Worm (Caenorhabditis elegans): ENCODE data around the gene vps-15.

Gene vps-15

DNA sequence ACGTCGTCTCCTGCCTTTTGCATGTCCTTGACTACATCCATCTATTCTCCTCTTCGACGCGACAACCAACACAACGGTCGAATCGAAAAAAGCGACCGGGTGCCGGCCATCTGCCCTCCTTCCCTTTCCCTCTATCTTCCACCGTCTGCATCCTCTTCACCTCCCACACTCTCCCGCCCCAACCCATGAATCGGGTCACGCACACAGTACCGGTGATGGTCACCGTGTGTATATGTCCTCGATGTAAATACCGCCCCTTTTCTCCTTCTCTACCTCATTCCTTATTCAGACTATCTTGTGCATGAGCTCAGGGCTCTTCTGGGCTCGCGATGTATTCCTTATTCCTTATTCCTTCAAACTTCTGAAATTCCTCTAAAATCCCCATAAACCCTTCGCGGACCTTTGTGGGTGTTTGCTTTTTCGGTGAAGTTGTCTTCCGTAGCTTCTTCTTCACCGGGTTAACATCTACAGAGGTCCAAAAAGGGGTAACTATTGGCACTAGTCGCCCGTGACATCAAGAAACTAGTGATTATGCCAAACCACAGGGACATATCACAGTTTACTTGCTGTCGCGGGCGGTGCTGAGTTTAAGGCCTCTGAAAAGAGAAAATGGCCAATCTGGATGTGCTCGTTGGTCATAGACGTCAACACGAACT is 26.1 kb downstream of the vps-15 start (continued):
- TF ChIP-seq rnt-1 (tag; optimal IDR thresholded peaks at IDR 0.05) = peak; percentile 8
- no peak for TF ChIP-seq Y22D7AL.16 (tag; optimal IDR thresholded peaks at IDR 0.05)
- TF ChIP-seq ceh-18 (tag; optimal IDR thresholded peaks at IDR 0.05) = peak; percentile 26
- no peak for TF ChIP-seq pag-3 (tag; optimal IDR thresholded peaks at IDR 0.05; ENCODE audit: borderline replicate concordance)
- no peak for TF ChIP-seq hlh-15 (tag; optimal IDR thresholded peaks at IDR 0.05)
- peak; percentile 7 for TF ChIP-seq ceh-34 (tag; optimal IDR thresholded peaks at IDR 0.05)

DNA sequence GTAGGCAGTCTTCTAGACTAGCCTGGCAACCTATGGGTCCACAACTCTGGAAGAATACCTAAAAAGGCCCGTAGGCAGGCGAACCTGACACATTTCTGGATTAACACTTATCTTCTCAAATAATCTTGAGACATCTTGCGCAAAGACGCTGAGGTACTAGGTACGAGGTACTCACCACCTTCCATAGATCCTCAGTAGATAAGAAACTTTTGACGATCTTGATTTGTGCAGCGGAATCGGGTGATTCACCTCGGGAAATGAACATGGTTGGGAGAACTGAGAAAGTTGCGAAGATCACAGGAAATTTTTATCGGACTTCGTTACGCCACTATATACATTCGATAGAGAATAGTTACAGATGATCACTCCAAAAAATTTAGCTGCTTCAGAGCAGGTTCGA is 27.5 kb downstream of the vps-15 start:
- TF ChIP-seq ama-1 (optimal IDR thresholded peaks at IDR 0.05) (no peak), ceh-9 (tag; optimal IDR thresholded peaks at IDR 0.05) (no peak), nhr-11 (tag; optimal IDR thresholded peaks at IDR 0.05) (no peak), fkh-6 (tag; optimal IDR thresholded peaks at IDR 0.05) (no peak), sdc-2 (tag; optimal IDR thresholded peaks at IDR 0.05) (no peak), ttx-3 (tag; optimal IDR thresholded peaks at IDR 0.05) (no peak), pat-9 (tag; optimal IDR thresholded peaks at IDR 0.05) (no peak), unc-3 (GFP tag; conservative IDR thresholded peaks at IDR 0.05) (no peak), unc-3 (tag; optimal IDR thresholded peaks at IDR 0.05) (no peak), unc-42 (tag; optimal IDR thresholded peaks at IDR 0.05) (no peak), ceh-6 (GFP tag; optimal IDR thresholded peaks at IDR 0.05) (no peak), odd-2 (tag; optimal IDR thresholded peaks at IDR 0.05) (no peak), ceh-24 (tag; optimal IDR thresholded peaks at IDR 0.05) (no peak), F13H6.1 (tag; optimal IDR thresholded peaks at IDR 0.05) (no peak), ahr-1 (tag; optimal IDR thresholded peaks at IDR 0.05) (no peak), nhr-232 (tag; optimal IDR thresholded peaks at IDR 0.05) (no peak)

DNA sequence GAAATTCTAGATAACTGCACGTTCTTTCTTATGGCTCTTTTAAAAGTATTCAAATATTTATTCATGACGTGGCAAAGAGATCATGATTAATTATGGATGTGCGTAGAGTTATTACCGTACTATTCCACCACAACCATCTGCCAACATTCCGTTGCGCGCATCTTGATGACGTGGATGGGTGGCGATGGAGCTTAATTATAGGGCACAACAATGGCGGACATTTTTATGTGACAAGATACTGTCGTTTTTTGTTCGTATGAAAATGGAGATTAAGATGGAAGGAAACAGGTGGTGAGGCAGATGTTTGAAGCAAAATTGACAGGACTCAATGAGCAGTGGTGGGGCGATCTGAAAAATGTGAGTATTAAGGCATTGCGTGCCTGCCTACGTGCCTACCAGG is 27.9 kb downstream of the vps-15 start:
- TF ChIP-seq zip-5 (tag; optimal IDR thresholded peaks at IDR 0.05) (no peak), tbx-2 (tag; optimal IDR thresholded peaks at IDR 0.05) (peak; percentile 30)

DNA sequence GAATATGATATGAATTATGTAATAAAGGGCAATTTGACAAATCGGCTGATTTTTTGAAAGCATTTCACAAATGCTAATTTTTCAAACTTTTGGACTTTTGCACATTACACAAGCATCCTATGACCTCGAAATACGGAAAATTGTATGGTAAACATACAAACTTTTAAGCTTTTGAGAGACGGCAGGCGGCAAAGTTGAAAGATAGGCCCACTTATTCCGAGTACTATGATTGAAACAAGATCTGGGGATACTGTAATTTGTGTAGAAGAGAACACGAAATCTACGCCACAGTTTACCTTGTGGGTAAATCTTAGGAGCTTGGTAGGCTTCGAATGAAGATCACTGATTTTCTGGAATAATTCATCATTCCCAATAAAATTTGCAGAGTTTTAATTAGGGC is 32.0 kb downstream of the vps-15 start, which contains the start of gene ZK930.6:
Gene ZK930.6, plus strand, starts transcription at position 301 of the 400 bp plus-strand sequence.
- TF ChIP-seq pat-9 (tag; optimal IDR thresholded peaks at IDR 0.05) (no peak), fkh-6 (tag; optimal IDR thresholded peaks at IDR 0.05) (no peak), sox-2 (GFP tag; IDR thresholded peaks at IDR 0.05) (no peak), pqm-1 (tag; optimal IDR thresholded peaks at IDR 0.05) (no peak), tbx-7 (tag; optimal IDR thresholded peaks at IDR 0.05) (no peak), sox-4 (tag; optimal IDR thresholded peaks at IDR 0.05) (no peak), nhr-232 (tag; optimal IDR thresholded peaks at IDR 0.05) (no peak), pros-1 (tag; optimal IDR thresholded peaks at IDR 0.05) (no peak), ceh-18 (tag; optimal IDR thresholded peaks at IDR 0.05) (no peak), hlh-6 (tag; optimal IDR thresholded peaks at IDR 0.05) (no peak), hlh-30 (tag; optimal IDR thresholded peaks at IDR 0.05; ENCODE audit: insufficient read depth) (no peak), syd-9 (tag; optimal IDR thresholded peaks at IDR 0.05) (no peak), nfya-1 (tag; optimal IDR thresholded peaks at IDR 0.05) (no peak)

DNA sequence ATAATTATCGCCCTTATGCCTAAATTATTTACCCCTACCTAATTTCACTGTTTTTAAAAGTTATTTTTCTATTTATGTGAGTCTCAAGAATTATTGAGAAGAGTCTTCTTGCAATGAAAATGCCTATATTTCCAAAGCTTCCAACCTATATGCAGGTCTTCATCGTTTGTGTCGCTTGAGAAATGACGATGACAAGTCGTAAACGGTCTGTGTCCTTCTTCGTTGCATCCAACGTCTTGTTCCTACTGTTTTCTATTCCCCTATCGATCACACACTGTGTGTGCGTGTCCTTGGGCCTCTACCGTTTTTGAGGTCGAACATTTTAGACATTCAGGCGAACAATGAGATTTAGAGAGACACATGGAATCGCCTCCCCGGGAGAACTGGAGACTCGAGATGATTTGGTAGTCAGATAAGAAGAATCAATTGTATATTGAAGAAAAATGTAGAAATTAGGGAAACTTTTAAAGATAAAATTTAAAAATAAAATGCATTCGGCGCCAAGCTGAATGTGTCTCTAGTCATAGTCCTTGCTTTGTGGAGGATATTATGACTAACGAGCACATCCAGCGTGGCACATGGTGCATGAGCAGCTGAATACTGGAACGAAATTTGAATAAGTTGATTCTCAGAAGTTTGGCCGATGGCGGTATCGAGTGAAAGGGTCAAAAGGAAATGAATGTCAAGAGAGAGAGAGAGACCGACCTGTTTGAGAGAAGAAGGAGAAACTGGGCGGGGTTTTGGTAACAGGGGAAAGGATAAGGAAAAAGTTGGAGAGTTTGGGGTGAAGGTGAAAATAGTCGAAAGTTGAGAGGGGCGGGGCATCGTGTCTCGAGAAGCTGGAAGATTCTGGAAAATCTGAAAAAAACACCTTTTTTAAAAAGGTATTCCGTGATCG is 34.9 kb downstream of the vps-15 start:
- peak; percentile 0 for TF ChIP-seq elt-2 (tag; optimal IDR thresholded peaks at IDR 0.05)
- no peak for TF ChIP-seq lin-11 (tag; optimal IDR thresholded peaks at IDR 0.05)

Data from whole organism, late embryonic.